Fruit fly (Drosophila melanogaster) whole organism, embryonic: ENCODE results near the gene CG33298.

Experiments used
- Aef1 ChIP-seq: fragments of 200-800 bp; sonication (Bioruptor generic); IDR thresholded peaks from 3 replicates; pipeline ENCODE4 v1.3.6; 2022; ENCODE audit warnings: missing biosample characterization, missing genetic modification characterization
- B-H1 ChIP-seq: fragments of 200-800 bp; sonication (Bioruptor generic); IDR thresholded peaks from 3 replicates; pipeline ENCODE4 v1.3.6; 2022; ENCODE audit warnings: missing biosample characterization, missing genetic modification characterization
- BEAF-32 ChIP-seq: fragments of 200-800 bp; sonication (Bioruptor generic); optimal IDR thresholded peaks from 3 replicates; lab custom pipeline; 2017; ENCODE audit warnings: missing biosample characterization, missing genetic modification characterization, mild to moderate bottlenecking, moderate library complexity, missing genetic modification reagents
- CG12769 ChIP-seq: fragments of 200-800 bp; sonication (Bioruptor generic); optimal IDR thresholded peaks from 2 replicates; lab custom pipeline; 2019; ENCODE audit warnings: missing biosample characterization, mild to moderate bottlenecking, missing genetic modification characterization, moderate library complexity
- CG13424 ChIP-seq: fragments of 200-800 bp; sonication (Bioruptor generic); optimal IDR thresholded peaks from 2 replicates; lab custom pipeline; 2019; ENCODE audit warnings: missing biosample characterization, mild to moderate bottlenecking, missing genetic modification characterization, moderate library complexity
- CG14014 ChIP-seq: fragments of 200-800 bp; sonication (Bioruptor generic); IDR thresholded peaks from 2 replicates; pipeline ENCODE4 v1.3.6; 2022; ENCODE audit warnings: missing biosample characterization, missing genetic modification characterization
- CG15514 ChIP-seq: fragments of 200-800 bp; sonication (Bioruptor generic); optimal IDR thresholded peaks from 3 replicates; lab custom pipeline; 2017; ENCODE audit warnings: missing biosample characterization, missing genetic modification characterization, mild to moderate bottlenecking, moderate library complexity, missing genetic modification reagents
- CG17612 ChIP-seq: fragments of 200-800 bp; sonication (Bioruptor generic); IDR thresholded peaks from 2 replicates; pipeline ENCODE4 v1.3.6; 2022; ENCODE audit warnings: missing biosample characterization, missing genetic modification characterization
- CG18764 ChIP-seq: fragments of 200-800 bp; sonication (Bioruptor generic); optimal IDR thresholded peaks from 3 replicates; lab custom pipeline; 2016; ENCODE audit warnings: missing biosample characterization, missing genetic modification characterization
- CG30403 ChIP-seq: fragments of 200-800 bp; sonication (Bioruptor generic); optimal IDR thresholded peaks from 3 replicates; lab custom pipeline; 2016; ENCODE audit warnings: missing biosample characterization, missing genetic modification characterization
- CG30431 ChIP-seq: fragments of 200-800 bp; sonication (Bioruptor generic); optimal IDR thresholded peaks from 2 replicates; lab custom pipeline; 2017; ENCODE audit warnings: missing biosample characterization, missing genetic modification characterization
- CG3163 ChIP-seq: fragments of 200-800 bp; sonication (Bioruptor generic); optimal IDR thresholded peaks from 3 replicates; lab custom pipeline; 2016; ENCODE audit warnings: missing biosample characterization, missing genetic modification characterization
- CG33557 ChIP-seq: fragments of 200-800 bp; sonication (Bioruptor generic); optimal IDR thresholded peaks from 2 replicates; lab custom pipeline; 2019; ENCODE audit warnings: missing biosample characterization, mild to moderate bottlenecking, missing genetic modification characterization, moderate library complexity
- CG34376 ChIP-seq: fragments of 200-800 bp; sonication (Bioruptor generic); optimal IDR thresholded peaks from 2 replicates; lab custom pipeline; 2018; ENCODE audit warnings: missing biosample characterization, mild to moderate bottlenecking, missing genetic modification characterization
- CG3838 ChIP-seq: fragments of 200-800 bp; sonication (Bioruptor generic); optimal IDR thresholded peaks from 3 replicates; lab custom pipeline; 2016; ENCODE audit warnings: missing biosample characterization, missing genetic modification characterization
- CG3847 ChIP-seq: fragments of 200-800 bp; sonication (Bioruptor generic); IDR thresholded peaks from 2 replicates; pipeline ENCODE4 v1.3.6; 2022; ENCODE audit warnings: missing biosample characterization, missing genetic modification characterization
- CG4404 ChIP-seq: fragments of 200-800 bp; sonication (Bioruptor generic); IDR thresholded peaks from 2 replicates; pipeline ENCODE4 v1.3.6; 2022; ENCODE audit warnings: missing biosample characterization, missing genetic modification characterization
- CG4424 ChIP-seq: fragments of 200-800 bp; sonication (Bioruptor generic); optimal IDR thresholded peaks from 3 replicates; lab custom pipeline; 2016; ENCODE audit warnings: missing biosample characterization, missing genetic modification characterization
- CG8290 ChIP-seq, 3 experiments: fragments of 200-800 bp; sonication (Bioruptor generic); optimal IDR thresholded peaks; 2 replicates each; lab custom pipeline; 2016 to 2019; ENCODE audit warnings: missing biosample characterization in 3 of 3, missing genetic modification characterization in 3 of 3, mild to moderate bottlenecking in 2 of 3, moderate library complexity in 1 of 3
- CG8944 ChIP-seq: fragments of 200-800 bp; sonication (Bioruptor generic); optimal IDR thresholded peaks from 3 replicates; lab custom pipeline; 2016; ENCODE audit warnings: missing biosample characterization, missing genetic modification characterization
- CG9215 ChIP-seq: fragments of 200-800 bp; sonication (Bioruptor generic); IDR thresholded peaks from 2 replicates; pipeline ENCODE4 v1.3.6; 2022; ENCODE audit warnings: missing biosample characterization, missing genetic modification characterization
- CG9437 ChIP-seq: fragments of 200-800 bp; sonication (Bioruptor generic); optimal IDR thresholded peaks from 2 replicates; lab custom pipeline; 2018; ENCODE audit warnings: missing biosample characterization, mild to moderate bottlenecking, missing genetic modification characterization
- Camta ChIP-seq: fragments of 200-800 bp; sonication (Bioruptor generic); optimal IDR thresholded peaks from 2 replicates; lab custom pipeline; 2016; ENCODE audit warnings: missing biosample characterization, missing genetic modification characterization
- Fer2 ChIP-seq: fragments of 200-800 bp; sonication (Bioruptor generic); optimal IDR thresholded peaks from 2 replicates; lab custom pipeline; 2018; ENCODE audit warnings: missing biosample characterization, mild to moderate bottlenecking, missing genetic modification characterization, moderate library complexity
- HHEX ChIP-seq: fragments of 200-800 bp; sonication (Bioruptor generic); optimal IDR thresholded peaks from 3 replicates; lab custom pipeline; 2017; ENCODE audit warnings: missing biosample characterization, mild to moderate bottlenecking, missing genetic modification characterization, missing genetic modification reagents
- HLH54F ChIP-seq: fragments of 200-800 bp; sonication (Bioruptor generic); optimal IDR thresholded peaks from 3 replicates; lab custom pipeline; 2016; ENCODE audit warnings: missing biosample characterization, missing genetic modification characterization
- Lhr ChIP-seq: fragments of 200-800 bp; sonication (Bioruptor generic); optimal IDR thresholded peaks from 3 replicates; lab custom pipeline; 2017; ENCODE audit warnings: mild to moderate bottlenecking, missing biosample characterization, missing genetic modification reagents, missing genetic modification characterization
- Pdp1 ChIP-seq, 2 experiments: fragments of 200-800 bp; sonication (Bioruptor generic); optimal IDR thresholded peaks; 3 replicates each; lab custom pipeline; 2016; ENCODE audit warnings: missing biosample characterization in 2 of 2, missing genetic modification characterization in 2 of 2, mild to moderate bottlenecking in 1 of 2, moderate library complexity in 1 of 2
- Sin3A ChIP-seq: fragments of >200 bp; optimal IDR thresholded peaks from 2 replicates; lab custom pipeline; 2018
- Sox100B ChIP-seq: fragments of 200-800 bp; sonication (Bioruptor generic); optimal IDR thresholded peaks from 3 replicates; lab custom pipeline; 2018; ENCODE audit warnings: missing biosample characterization, mild to moderate bottlenecking, missing genetic modification characterization
- Usf ChIP-seq: fragments of 200-800 bp; sonication (Bioruptor generic); optimal IDR thresholded peaks from 2 replicates; lab custom pipeline; 2017; ENCODE audit warnings: missing genotype, missing biosample characterization, missing genetic modification characterization
- ara ChIP-seq: fragments of 200-800 bp; sonication (Bioruptor generic); IDR thresholded peaks from 2 replicates; pipeline ENCODE4 v1.3.6; 2022; ENCODE audit warnings: missing biosample characterization, missing genetic modification characterization
- ash1 ChIP-seq: fragments of 200-800 bp; sonication (Bioruptor generic); optimal IDR thresholded peaks from 2 replicates; lab custom pipeline; 2018; ENCODE audit warnings: missing biosample characterization, mild to moderate bottlenecking, missing genetic modification characterization
- chn ChIP-seq: fragments of 200-800 bp; sonication (Bioruptor generic); optimal IDR thresholded peaks from 2 replicates; lab custom pipeline; 2016; ENCODE audit warnings: missing biosample characterization, missing genetic modification characterization
- crc ChIP-seq: fragments of 200-800 bp; sonication (Bioruptor generic); optimal IDR thresholded peaks from 2 replicates; lab custom pipeline; 2016; ENCODE audit warnings: missing biosample characterization, missing genetic modification characterization
- dmrt11E ChIP-seq: fragments of 200-800 bp; sonication (Bioruptor generic); optimal IDR thresholded peaks from 3 replicates; lab custom pipeline; 2018; ENCODE audit warnings: missing biosample characterization, mild to moderate bottlenecking, missing genetic modification characterization, moderate library complexity
- ewg ChIP-seq: fragments of 200-800 bp; sonication (Bioruptor generic); optimal IDR thresholded peaks from 3 replicates; lab custom pipeline; 2017; ENCODE audit warnings: mild to moderate bottlenecking, missing biosample characterization, missing genetic modification reagents, missing genetic modification characterization
- gfzf ChIP-seq: fragments of 200-800 bp; sonication (Bioruptor generic); optimal IDR thresholded peaks from 2 replicates; lab custom pipeline; 2016; ENCODE audit warnings: missing biosample characterization, mild to moderate bottlenecking, missing genetic modification characterization, moderate library complexity
- grn ChIP-seq: fragments of 200-800 bp; sonication (Bioruptor generic); optimal IDR thresholded peaks from 3 replicates; lab custom pipeline; 2017; ENCODE audit warnings: missing biosample characterization, missing genetic modification characterization
- h ChIP-seq: fragments of >200 bp; optimal IDR thresholded peaks from 2 replicates; lab custom pipeline; 2017
- klu ChIP-seq: fragments of 200-800 bp; sonication (Bioruptor generic); IDR thresholded peaks from 2 replicates; pipeline ENCODE4 v1.3.6; 2022; ENCODE audit warnings: missing biosample characterization, missing genetic modification characterization
- kni ChIP-seq: fragments of 200-800 bp; sonication (Bioruptor generic); optimal IDR thresholded peaks from 3 replicates; lab custom pipeline; 2017; ENCODE audit warnings: mild to moderate bottlenecking, missing biosample characterization, missing genetic modification reagents, missing genetic modification characterization
- mam ChIP-seq: fragments of 200-800 bp; sonication (Bioruptor generic); optimal IDR thresholded peaks from 3 replicates; lab custom pipeline; 2016; ENCODE audit warnings: missing biosample characterization, missing genetic modification characterization
- nau ChIP-seq: fragments of 200-800 bp; sonication (Bioruptor generic); optimal IDR thresholded peaks from 3 replicates; lab custom pipeline; 2017; ENCODE audit warnings: missing biosample characterization, mild to moderate bottlenecking, missing genetic modification characterization, missing genetic modification reagents
- pnt ChIP-seq: fragments of 200-800 bp; sonication (Bioruptor generic); optimal IDR thresholded peaks from 3 replicates; lab custom pipeline; 2016; ENCODE audit warnings: missing biosample characterization, missing genetic modification characterization
- ranshi ChIP-seq: fragments of 200-800 bp; sonication (Bioruptor generic); IDR thresholded peaks from 2 replicates; pipeline ENCODE4 v1.3.6; 2022; ENCODE audit warnings: missing biosample characterization, missing genetic modification characterization
- stwl ChIP-seq: fragments of 200-800 bp; sonication (Bioruptor generic); optimal IDR thresholded peaks from 3 replicates; lab custom pipeline; 2018; ENCODE audit warnings: missing biosample characterization, mild to moderate bottlenecking, missing genetic modification characterization, moderate library complexity
- tll ChIP-seq, 2 experiments: fragments of 200-800 bp in 1 of 2; fragments of >200 bp in 1 of 2; sonication (Bioruptor generic) in 1 of 2; optimal IDR thresholded peaks; 2 replicates each; lab custom pipeline; 2017 to 2019; ENCODE audit warnings: missing biosample characterization in 2 of 2, missing genetic modification characterization in 2 of 2, mild to moderate bottlenecking in 1 of 2, moderate library complexity in 1 of 2
- tx ChIP-seq: fragments of 200-800 bp; sonication (Bioruptor generic); optimal IDR thresholded peaks from 2 replicates; lab custom pipeline; 2016; ENCODE audit warnings: missing biosample characterization, missing genetic modification characterization

The CG33298 gene

dm6 chr2L:9496378-9497284, 1.4 kb downstream of the CG33298 start (continued):
- no peak for TF ChIP-seq CG8290 (GFP tag; optimal IDR thresholded peaks at IDR 0.05; lab: Kevin White, UChicago)
- TF ChIP-seq CG8290 (tag; optimal IDR thresholded peaks at IDR 0.05; lab: Kevin White, UChicago), result no peak
- TF ChIP-seq Lhr (GFP tag; lab: Kevin White, UChicago), result no peak
- TF ChIP-seq ranshi, result no peak
- no peak for TF ChIP-seq HHEX (GFP tag; lab: Kevin White, UChicago)
- TF ChIP-seq CG17612 (GFP tag; lab: Robert Waterston, UW), result no peak
- no peak for TF ChIP-seq stwl
- peak; percentile 39 for TF ChIP-seq CG12769 (tag; lab: Kevin White, UChicago)
- no peak for TF ChIP-seq nau
- TF ChIP-seq CG4404 (GFP tag; lab: Robert Waterston, UW), result no peak
- no peak for TF ChIP-seq CG15514 (GFP tag; lab: Kevin White, UChicago)
- TF ChIP-seq Sin3A (lab: Kevin White, UChicago), result no peak
- TF ChIP-seq CG9437 (GFP tag; lab: Kevin White, UChicago), result no peak
- no peak for TF ChIP-seq Fer2
- peak; percentile 2 for TF ChIP-seq gfzf
- no peak for TF ChIP-seq klu
- TF ChIP-seq CG18764, result no peak
- peak; percentile 12; the same call in 1 of the 3 replicates for TF ChIP-seq Aef1 (GFP tag; lab: Robert Waterston, UW)
- no peak for TF ChIP-seq ewg
- no peak; the same call in 2 of the 3 replicates for TF ChIP-seq B-H1 (GFP tag; lab: Robert Waterston, UW)
- no peak for TF ChIP-seq CG33557
- no peak for TF ChIP-seq CG8944 (GFP tag; lab: Kevin White, UChicago)
- TF ChIP-seq ara, result no peak
- TF ChIP-seq Usf (GFP tag; lab: Kevin White, UChicago), result no peak
- TF ChIP-seq ash1 (GFP tag; lab: Kevin White, UChicago), result no peak
- TF ChIP-seq CG34376 (GFP tag; lab: Kevin White, UChicago), result no peak
- no peak for TF ChIP-seq mam (GFP tag; lab: Kevin White, UChicago)
- TF ChIP-seq Camta, result no peak
- no peak for TF ChIP-seq CG9215 (GFP tag; lab: Robert Waterston, UW)
- TF ChIP-seq kni, result peak; percentile 40
- no peak for TF ChIP-seq dmrt11E (tag; lab: Kevin White, UChicago)
- TF ChIP-seq CG3838 (GFP tag; lab: Kevin White, UChicago), result no peak
- peak; percentile 41 for TF ChIP-seq Sox100B
- peak; percentile 10 for TF ChIP-seq CG4424 (GFP tag; lab: Kevin White, UChicago)
- TF ChIP-seq chn (GFP tag; lab: Kevin White, UChicago), result peak; percentile 12
- no peak for TF ChIP-seq crc (GFP tag; lab: Kevin White, UChicago)
- TF ChIP-seq CG30403 (GFP tag; lab: Kevin White, UChicago), result peak; percentile 39
- TF ChIP-seq tll (GFP tag; optimal IDR thresholded peaks at IDR 0.05; lab: Kevin White, UChicago), result peak in 1 of 2 experiments; percentile 74
- no peak for TF ChIP-seq BEAF-32 (GFP tag; lab: Kevin White, UChicago)
- TF ChIP-seq HLH54F (GFP tag; lab: Kevin White, UChicago), result no peak
- TF ChIP-seq CG14014, result 0 out of 2 replicates have a peak, but pooled peaks have one; percentile 8
- no peak for TF ChIP-seq CG3163
- TF ChIP-seq tx (GFP tag; lab: Kevin White, UChicago), result no peak
- TF ChIP-seq pnt (GFP tag; lab: Kevin White, UChicago), result no peak
- no peak for TF ChIP-seq Pdp1 (GFP tag; optimal IDR thresholded peaks at IDR 0.05; lab: Kevin White, UChicago)
- no peak for TF ChIP-seq h
- TF ChIP-seq grn (GFP tag; lab: Kevin White, UChicago), result no peak
- TF ChIP-seq CG30431 (GFP tag; lab: Kevin White, UChicago), result no peak
- TF ChIP-seq CG3847, result no peak
- TF ChIP-seq CG13424 (tag; lab: Kevin White, UChicago), result no peak
